Worm (Caenorhabditis elegans): ENCODE measurements around the gene C16D9.3.

Gene C16D9.3

ce11 chrV:8281646-8282045 lies 41.8 kb upstream of the C16D9.3 start:
- no peak for TF ChIP-seq pax-1 (tag; optimal IDR thresholded peaks at IDR 0.05)
- no peak for TF ChIP-seq ceh-6 (GFP tag; optimal IDR thresholded peaks at IDR 0.05)
- no peak for TF ChIP-seq C08G9.2 (tag; optimal IDR thresholded peaks at IDR 0.05)
- TF ChIP-seq zip-5 (tag; optimal IDR thresholded peaks at IDR 0.05): no peak

ce11 chrV:8280770-8281169 lies 40.9 kb upstream of the C16D9.3 start, which contains the start of gene str-135:
Gene str-135 (minus strand): TSS chrV:8280870.
- no peak for TF ChIP-seq ama-1 (optimal IDR thresholded peaks at IDR 0.05)
- TF ChIP-seq ceh-31 (tag; optimal IDR thresholded peaks at IDR 0.05): no peak
- no peak for TF ChIP-seq K02D7.2 (tag; optimal IDR thresholded peaks at IDR 0.05)
- TF ChIP-seq ceh-2 (tag; optimal IDR thresholded peaks at IDR 0.05): no peak
- TF ChIP-seq nhr-232 (tag; optimal IDR thresholded peaks at IDR 0.05): no peak
- TF ChIP-seq ceh-30 (tag; optimal IDR thresholded peaks at IDR 0.05): no peak
- no peak for TF ChIP-seq syd-9 (tag; optimal IDR thresholded peaks at IDR 0.05)
- TF ChIP-seq K09A11.1 (tag; optimal IDR thresholded peaks at IDR 0.05; ENCODE audit: insufficient read depth): no peak
- no peak for TF ChIP-seq madf-2 (tag; optimal IDR thresholded peaks at IDR 0.05)
- no peak for TF ChIP-seq T23F11.4 (GFP tag; optimal IDR thresholded peaks at IDR 0.05)

- TF ChIP-seq ceh-18 (tag; optimal IDR thresholded peaks at IDR 0.05) (no peak), hlh-13 (GFP tag; optimal IDR thresholded peaks at IDR 0.05) (no peak), fkh-10 (GFP tag; optimal IDR thresholded peaks at IDR 0.05) (no peak), ceh-14 (tag; optimal IDR thresholded peaks at IDR 0.05) (no peak), nhr-232 (tag; optimal IDR thresholded peaks at IDR 0.05) (no peak), dve-1 (tag; optimal IDR thresholded peaks at IDR 0.05) (no peak), pros-1 (tag; optimal IDR thresholded peaks at IDR 0.05) (no peak), pha-2 (tag; optimal IDR thresholded peaks at IDR 0.05) (no peak), tbx-7 (tag; optimal IDR thresholded peaks at IDR 0.05) (no peak), pha-4 (tag; optimal IDR thresholded peaks at IDR 0.05) (no peak)
Measured at ce11 chrV:8278830-8279229, 39.0 kb upstream of the C16D9.3 start, which contains the start of gene str-136. Gene str-136 (minus strand): TSS chrV:8278930.

- TF ChIP-seq elt-2 (tag; optimal IDR thresholded peaks at IDR 0.05) (peak; percentile 34), hlh-13 (GFP tag; optimal IDR thresholded peaks at IDR 0.05) (no peak)
Measured at ce11 chrV:8271995-8272394, 32.2 kb upstream of the C16D9.3 start, which contains the start of gene asp-5. Gene asp-5 (plus strand): TSS chrV:8272385.

ce11 chrV:8271395-8271794 lies 31.6 kb upstream of the C16D9.3 start:
- TF ChIP-seq tbx-2 (tag; optimal IDR thresholded peaks at IDR 0.05) (no peak), eyg-1 (tag; optimal IDR thresholded peaks at IDR 0.05) (no peak), ref-2 (tag; optimal IDR thresholded peaks at IDR 0.05) (no peak), lim-6 (tag; optimal IDR thresholded peaks at IDR 0.05) (no peak), fax-1 (tag; optimal IDR thresholded peaks at IDR 0.05) (no peak), hlh-30 (tag; optimal IDR thresholded peaks at IDR 0.05; ENCODE audit: insufficient read depth) (no peak), ceh-6 (GFP tag; optimal IDR thresholded peaks at IDR 0.05) (no peak)

ce11 chrV:8269878-8270277 lies 30.1 kb upstream of the C16D9.3 start:
- TF ChIP-seq K09A11.1 (tag; optimal IDR thresholded peaks at IDR 0.05; ENCODE audit: insufficient read depth): no peak
- no peak for TF ChIP-seq lin-11 (tag; optimal IDR thresholded peaks at IDR 0.05)

ce11 chrV:8268902-8269301 lies 29.1 kb upstream of the C16D9.3 start, which contains the start of the genes asp-6 and asp-12:
Gene asp-6 (minus strand): TSS chrV:8268937.
Gene asp-12 (plus strand): TSS chrV:8269210.
- TF ChIP-seq ceh-19 (GFP tag; optimal IDR thresholded peaks at IDR 0.05) (no peak), Y22D7AL.16 (tag; optimal IDR thresholded peaks at IDR 0.05) (no peak), hlh-15 (tag; optimal IDR thresholded peaks at IDR 0.05) (no peak), elt-2 (tag; optimal IDR thresholded peaks at IDR 0.05) (peak; percentile 46), hlh-6 (tag; optimal IDR thresholded peaks at IDR 0.05) (no peak), ceh-34 (tag; optimal IDR thresholded peaks at IDR 0.05) (no peak), ceh-22 (tag; optimal IDR thresholded peaks at IDR 0.05) (no peak), hlh-30 (tag; optimal IDR thresholded peaks at IDR 0.05; ENCODE audit: insufficient read depth) (no peak), ttx-3 (tag; optimal IDR thresholded peaks at IDR 0.05) (no peak), ceh-24 (tag; optimal IDR thresholded peaks at IDR 0.05) (no peak), pqm-1 (tag; optimal IDR thresholded peaks at IDR 0.05) (peak; percentile 2), pax-1 (tag; optimal IDR thresholded peaks at IDR 0.05) (no peak), ahr-1 (tag; optimal IDR thresholded peaks at IDR 0.05) (no peak)

All from whole organism, late embryonic.